Worm (Caenorhabditis elegans) whole organism, dauer: ENCODE measurements around the gene ZC317.2.

Source experiments
- unc-62 ChIP-seq: sonication (generic microtip); optimal IDR thresholded peaks from 2 replicates; lab custom pipeline; 2017; ENCODE audit warnings: missing biosample characterization, missing genetic modification reagents, missing genetic modification characterization

The ZC317.2 gene

ce11 chrV:5509966-5510365, 50.1 kb downstream of the ZC317.2 start:
- no peak for TF ChIP-seq unc-62 (GFP tag; lab: Kevin White, UChicago)
